Worm (Caenorhabditis elegans) whole organism, dauer: ENCODE results near the gene cyp-35A4.

Experiments used
- unc-62 ChIP-seq: sonication (generic microtip); optimal IDR thresholded peaks from 2 replicates; lab custom pipeline; 2017; ENCODE audit warnings: missing biosample characterization, missing genetic modification reagents, missing genetic modification characterization

Gene cyp-35A4

ce11 chrV:4031319-4031718 is at the start of gene cyp-35A4:
cyp-35A4 (plus strand) TSS chrV:4031619.
- no peak for TF ChIP-seq unc-62 (GFP tag; lab: Kevin White, UChicago)

- no peak for TF ChIP-seq unc-62 (GFP tag; lab: Kevin White, UChicago)
Observed at ce11 chrV:3981680-3982079, 49.7 kb upstream of the cyp-35A4 start, which contains the start of gene nlp-30. nlp-30 (plus strand) TSS chrV:3981980.

ce11 chrV:3984178-3984577 is 47.2 kb upstream of the cyp-35A4 start, which contains the start of gene nlp-29:
nlp-29 (plus strand) TSS chrV:3984425.
- no peak for TF ChIP-seq unc-62 (GFP tag; lab: Kevin White, UChicago)

- TF ChIP-seq unc-62 (GFP tag; lab: Kevin White, UChicago), result no peak
Observed at ce11 chrV:3985104-3985503, 46.3 kb upstream of the cyp-35A4 start.

ce11 chrV:3987616-3988015 is 43.8 kb upstream of the cyp-35A4 start, which contains the start of gene nlp-28:
nlp-28 (plus strand) TSS chrV:3987900.
- no peak for TF ChIP-seq unc-62 (GFP tag; lab: Kevin White, UChicago)

- no peak for TF ChIP-seq unc-62 (GFP tag; lab: Kevin White, UChicago)
Observed at ce11 chrV:3989070-3989469, 42.3 kb upstream of the cyp-35A4 start, which contains the start of gene nlp-27. nlp-27 (plus strand) TSS chrV:3989378.

ce11 chrV:3992334-3992733 is 39.1 kb upstream of the cyp-35A4 start:
- no peak for TF ChIP-seq unc-62 (GFP tag; lab: Kevin White, UChicago)

- TF ChIP-seq unc-62 (GFP tag; lab: Kevin White, UChicago), result no peak
Observed at ce11 chrV:3994048-3994447, 37.4 kb upstream of the cyp-35A4 start, which contains the start of gene K09D9.9. K09D9.9 (minus strand) TSS chrV:3994148.

- TF ChIP-seq unc-62 (GFP tag; lab: Kevin White, UChicago), result no peak
Observed at ce11 chrV:3995838-3996237, 35.6 kb upstream of the cyp-35A4 start, which contains the start of gene srx-62. srx-62 (minus strand) TSS chrV:3995938.

ce11 chrV:4004577-4004976 is 26.8 kb upstream of the cyp-35A4 start:
- TF ChIP-seq unc-62 (GFP tag; lab: Kevin White, UChicago), result no peak

ce11 chrV:4005219-4005618 is 26.2 kb upstream of the cyp-35A4 start, which contains the start of gene srh-8:
srh-8 (plus strand) TSS chrV:4005519.
- no peak for TF ChIP-seq unc-62 (GFP tag; lab: Kevin White, UChicago)

- no peak for TF ChIP-seq unc-62 (GFP tag; lab: Kevin White, UChicago)
Observed at ce11 chrV:4007927-4008326, 23.5 kb upstream of the cyp-35A4 start, which contains the start of gene srh-7. srh-7 (plus strand) TSS chrV:4008227.

ce11 chrV:4010170-4010569 is 21.2 kb upstream of the cyp-35A4 start, which contains the start of gene srh-4:
srh-4 (plus strand) TSS chrV:4010470.
- no peak for TF ChIP-seq unc-62 (GFP tag; lab: Kevin White, UChicago)

ce11 chrV:4016780-4017179 is 14.6 kb upstream of the cyp-35A4 start, which contains the start of gene srw-89:
srw-89 (plus strand) TSS chrV:4017080.
- no peak for TF ChIP-seq unc-62 (GFP tag; lab: Kevin White, UChicago)

ce11 chrV:4018591-4018990 is 12.8 kb upstream of the cyp-35A4 start:
- TF ChIP-seq unc-62 (GFP tag; lab: Kevin White, UChicago), result no peak

- no peak for TF ChIP-seq unc-62 (GFP tag; lab: Kevin White, UChicago)
Observed at ce11 chrV:4019188-4019587, 12.2 kb upstream of the cyp-35A4 start, which contains the start of gene K09D9.3. K09D9.3 (plus strand) TSS chrV:4019488.

ce11 chrV:4021776-4022175 is 9.6 kb upstream of the cyp-35A4 start, which contains the start of gene K09D9.14:
K09D9.14 (minus strand) TSS chrV:4021876.
- TF ChIP-seq unc-62 (GFP tag; lab: Kevin White, UChicago), result no peak
